Fruit fly (Drosophila melanogaster) whole organism, embryonic: ENCODE measurements around the gene CG11970.

Experiments
- BEAF-32 ChIP-seq: fragments of 200-800 bp; sonication (Bioruptor generic); optimal IDR thresholded peaks from 3 replicates; lab custom pipeline; 2017; ENCODE audit warnings: missing biosample characterization, missing genetic modification characterization, mild to moderate bottlenecking, moderate library complexity, missing genetic modification reagents
- CG10654 ChIP-seq: fragments of 200-800 bp; sonication (Bioruptor generic); optimal IDR thresholded peaks from 2 replicates; lab custom pipeline; 2016; ENCODE audit warnings: missing biosample characterization, missing genetic modification characterization
- CG12236 ChIP-seq: fragments of 200-800 bp; sonication (Bioruptor generic); optimal IDR thresholded peaks from 2 replicates; lab custom pipeline; 2016; ENCODE audit warnings: missing biosample characterization, missing genetic modification characterization
- CG12942 ChIP-seq: fragments of 200-800 bp; sonication (Bioruptor generic); optimal IDR thresholded peaks from 3 replicates; lab custom pipeline; 2016; ENCODE audit warnings: missing biosample characterization, missing genetic modification characterization
- CG13287 ChIP-seq: fragments of 200-800 bp; sonication (Bioruptor generic); IDR thresholded peaks from 2 replicates; pipeline ENCODE4 v1.3.6; 2022; ENCODE audit warnings: missing biosample characterization, missing genetic modification characterization; ENCODE audit not compliant: partially characterized antibody
- CG18619 ChIP-seq: fragments of 200-800 bp; sonication (Bioruptor generic); optimal IDR thresholded peaks from 3 replicates; lab custom pipeline; 2017; ENCODE audit warnings: missing biosample characterization, mild to moderate bottlenecking, missing genetic modification characterization
- CG2712 ChIP-seq: fragments of 200-800 bp; optimal IDR thresholded peaks from 3 replicates; lab custom pipeline; 2019; ENCODE audit warnings: missing biosample characterization, mild to moderate bottlenecking, missing genetic modification characterization, moderate library complexity
- CG2875 ChIP-seq: fragments of 200-800 bp; sonication (Bioruptor generic); optimal IDR thresholded peaks from 2 replicates; lab custom pipeline; 2017; ENCODE audit warnings: missing biosample characterization, mild to moderate bottlenecking, missing genetic modification characterization, missing genetic modification reagents
- CG33557 ChIP-seq: fragments of 200-800 bp; sonication (Bioruptor generic); optimal IDR thresholded peaks from 2 replicates; lab custom pipeline; 2019; ENCODE audit warnings: missing biosample characterization, mild to moderate bottlenecking, missing genetic modification characterization, moderate library complexity
- CG34224 ChIP-seq: fragments of 200-800 bp; sonication (Bioruptor generic); IDR thresholded peaks from 3 replicates; pipeline ENCODE4 v1.3.6; 2022; ENCODE audit warnings: missing biosample characterization, missing genetic modification characterization; ENCODE audit not compliant: partially characterized antibody
- CG3726 ChIP-seq: fragments of 200-800 bp; sonication (Bioruptor generic); IDR thresholded peaks from 3 replicates; pipeline ENCODE4, ENCODE4 v1.3.6; 2022; ENCODE audit warnings: missing biosample characterization, missing genetic modification characterization
- CG4424 ChIP-seq: fragments of 200-800 bp; sonication (Bioruptor generic); optimal IDR thresholded peaks from 3 replicates; lab custom pipeline; 2016; ENCODE audit warnings: missing biosample characterization, missing genetic modification characterization
- CG4730 ChIP-seq: fragments of 200-800 bp; sonication (Bioruptor generic); IDR thresholded peaks from 2 replicates; pipeline ENCODE4 v1.3.6; 2022; ENCODE audit warnings: missing biosample characterization, missing genetic modification characterization
- CG5245 ChIP-seq: fragments of 200-800 bp; sonication (Bioruptor generic); optimal IDR thresholded peaks from 3 replicates; lab custom pipeline; 2016; ENCODE audit warnings: missing biosample characterization, missing genetic modification characterization
- CG5953 ChIP-seq: fragments of 200-800 bp; sonication (Bioruptor generic); IDR thresholded peaks from 2 replicates; pipeline ENCODE4 v1.3.6; 2022; ENCODE audit warnings: missing biosample characterization, missing genetic modification characterization
- CG7987 ChIP-seq: fragments of 200-800 bp; sonication (Bioruptor generic); optimal IDR thresholded peaks from 2 replicates; lab custom pipeline; 2018; ENCODE audit warnings: missing biosample characterization, mild to moderate bottlenecking, missing genetic modification characterization, moderate library complexity
- CG8924 ChIP-seq: fragments of 200-800 bp; optimal IDR thresholded peaks from 3 replicates; lab custom pipeline; 2019; ENCODE audit warnings: missing biosample characterization, mild to moderate bottlenecking, missing genetic modification characterization, moderate library complexity
- Camta ChIP-seq: fragments of 200-800 bp; sonication (Bioruptor generic); optimal IDR thresholded peaks from 2 replicates; lab custom pipeline; 2016; ENCODE audit warnings: missing biosample characterization, missing genetic modification characterization
- Dip3 ChIP-seq: fragments of 200-800 bp; sonication (Bioruptor generic); optimal IDR thresholded peaks from 3 replicates; lab custom pipeline; 2016; ENCODE audit warnings: missing biosample characterization, missing genetic modification characterization
- Hr51 ChIP-seq, 2 experiments: fragments of 200-800 bp; sonication (Bioruptor generic); optimal IDR thresholded peaks; 2 replicates in 1 of 2; 3 replicates in 1 of 2; lab custom pipeline; 2016 to 2018; ENCODE audit warnings: missing biosample characterization in 2 of 2, missing genetic modification characterization in 2 of 2, mild to moderate bottlenecking in 1 of 2, moderate library complexity in 1 of 2
- MTF-1 ChIP-seq: fragments of 200-800 bp; sonication (Bioruptor generic); optimal IDR thresholded peaks from 2 replicates; lab custom pipeline; 2018; ENCODE audit warnings: missing biosample characterization, mild to moderate bottlenecking, missing genetic modification characterization, borderline replicate concordance
- NfI ChIP-seq: fragments of 200-800 bp; sonication (Bioruptor generic); optimal IDR thresholded peaks from 3 replicates; lab custom pipeline; 2018; ENCODE audit warnings: missing biosample characterization, mild to moderate bottlenecking, missing genetic modification characterization, moderate library complexity
- Opbp ChIP-seq: fragments of 200-800 bp; sonication (Bioruptor generic); IDR thresholded peaks from 3 replicates; pipeline ENCODE4 v1.3.6; 2022; ENCODE audit warnings: missing biosample characterization, missing genetic modification characterization; ENCODE audit not compliant: partially characterized antibody
- Sin3A ChIP-seq: fragments of >200 bp; optimal IDR thresholded peaks from 2 replicates; lab custom pipeline; 2018
- YL-1 ChIP-seq: fragments of 200-800 bp; sonication (Bioruptor generic); optimal IDR thresholded peaks from 3 replicates; lab custom pipeline; 2017; ENCODE audit warnings: missing biosample characterization, mild to moderate bottlenecking, missing genetic modification characterization
- al ChIP-seq: fragments of 200-800 bp; sonication (Bioruptor generic); IDR thresholded peaks from 2 replicates; pipeline ENCODE4 v1.3.6; 2022; ENCODE audit warnings: missing biosample characterization, missing genetic modification characterization
- chif ChIP-seq, 2 experiments: fragments of 200-800 bp; sonication (Bioruptor generic); optimal IDR thresholded peaks; 3 replicates each; lab custom pipeline; 2016; ENCODE audit warnings: missing biosample characterization in 2 of 2, missing genetic modification characterization in 2 of 2
- chm ChIP-seq: fragments of 200-800 bp; sonication (Bioruptor generic); IDR thresholded peaks from 2 replicates; pipeline ENCODE4 v1.3.6; 2022; ENCODE audit warnings: missing biosample characterization, missing genetic modification characterization
- chn ChIP-seq: fragments of 200-800 bp; sonication (Bioruptor generic); optimal IDR thresholded peaks from 2 replicates; lab custom pipeline; 2016; ENCODE audit warnings: missing biosample characterization, missing genetic modification characterization
- da ChIP-seq: fragments of 200-800 bp; sonication (Bioruptor generic); optimal IDR thresholded peaks from 2 replicates; lab custom pipeline; 2016; ENCODE audit warnings: missing biosample characterization, missing genetic modification characterization
- dmrt99B ChIP-seq: fragments of 200-800 bp; sonication (Bioruptor generic); optimal IDR thresholded peaks from 2 replicates; lab custom pipeline; 2018; ENCODE audit warnings: missing biosample characterization, mild to moderate bottlenecking, missing genetic modification characterization, moderate library complexity
- gce ChIP-seq: fragments of 200-800 bp; sonication (Bioruptor generic); IDR thresholded peaks from 3 replicates; pipeline ENCODE4 v1.3.6; 2022; ENCODE audit warnings: missing biosample characterization, missing genetic modification characterization
- gcm ChIP-seq: fragments of 200-800 bp; sonication (Bioruptor generic); optimal IDR thresholded peaks from 2 replicates; lab custom pipeline; 2019; ENCODE audit warnings: missing biosample characterization, mild to moderate bottlenecking, missing genetic modification characterization, moderate library complexity
- gcm2 ChIP-seq: fragments of 200-800 bp; sonication (Bioruptor generic); optimal IDR thresholded peaks from 2 replicates; lab custom pipeline; 2016; ENCODE audit warnings: missing biosample characterization, missing genetic modification characterization
- gem ChIP-seq: fragments of 200-800 bp; sonication (Bioruptor generic); optimal IDR thresholded peaks from 2 replicates; lab custom pipeline; 2019; ENCODE audit warnings: missing biosample characterization, mild to moderate bottlenecking, missing genetic modification characterization, moderate library complexity
- hth ChIP-seq: fragments of >200 bp; optimal IDR thresholded peaks from 2 replicates; lab custom pipeline; 2017; ENCODE audit warnings: inconsistent platforms
- insv ChIP-seq, 2 experiments: fragments of 200-800 bp; sonication (Bioruptor generic); optimal IDR thresholded peaks; 3 replicates each; lab custom pipeline; 2016 to 2018; ENCODE audit warnings: missing biosample characterization in 2 of 2, missing genetic modification characterization in 2 of 2
- kah ChIP-seq: fragments of 200-800 bp; sonication (Bioruptor generic); optimal IDR thresholded peaks from 2 replicates; lab custom pipeline; 2018; ENCODE audit warnings: missing biosample characterization, mild to moderate bottlenecking, missing genetic modification characterization
- lab ChIP-seq: fragments of 200-800 bp; sonication (Bioruptor generic); optimal IDR thresholded peaks from 3 replicates; lab custom pipeline; 2017; ENCODE audit warnings: missing biosample characterization, missing genetic modification characterization, mild to moderate bottlenecking, moderate library complexity, missing genetic modification reagents
- lbe ChIP-seq: fragments of 200-800 bp; sonication (Bioruptor generic); optimal IDR thresholded peaks from 2 replicates; lab custom pipeline; 2016; ENCODE audit warnings: missing biosample characterization, mild to moderate bottlenecking, missing genetic modification characterization
- nerfin-2 ChIP-seq: fragments of 200-800 bp; sonication (Bioruptor generic); IDR thresholded peaks from 2 replicates; pipeline ENCODE4 v1.3.6; 2022; ENCODE audit warnings: missing biosample characterization, missing genetic modification characterization; ENCODE audit not compliant: partially characterized antibody
- onecut ChIP-seq: fragments of 200-800 bp; sonication (Bioruptor generic); IDR thresholded peaks from 2 replicates; pipeline ENCODE4 v1.3.6; 2022; ENCODE audit warnings: missing biosample characterization, missing genetic modification characterization
- otp ChIP-seq: fragments of 200-800 bp; sonication (Bioruptor generic); IDR thresholded peaks from 3 replicates; pipeline ENCODE4, ENCODE4 v1.3.6; 2022; ENCODE audit warnings: missing biosample characterization, missing genetic modification characterization
- row ChIP-seq: fragments of 200-800 bp; sonication (Bioruptor generic); IDR thresholded peaks from 3 replicates; pipeline ENCODE4 v1.3.6; 2022; ENCODE audit warnings: missing biosample characterization, missing genetic modification characterization
- sens ChIP-seq: fragments of 200-800 bp; sonication (Bioruptor generic); peaks from one replicate; lab custom pipeline; 2016; ENCODE audit warnings: missing biosample characterization, missing genetic modification characterization
- seq ChIP-seq: fragments of 200-800 bp; sonication (Bioruptor generic); IDR thresholded peaks from 2 replicates; pipeline ENCODE4 v1.3.6; 2022; ENCODE audit warnings: missing biosample characterization, missing genetic modification characterization
- sob ChIP-seq: fragments of 200-800 bp; sonication (Bioruptor generic); IDR thresholded peaks from 2 replicates; pipeline ENCODE4 v1.3.6; 2022; ENCODE audit warnings: missing biosample characterization, missing genetic modification characterization
- zfh2 ChIP-seq: fragments of 200-800 bp; sonication (Bioruptor generic); optimal IDR thresholded peaks from 2 replicates; lab custom pipeline; 2016; ENCODE audit warnings: missing biosample characterization, missing genetic modification characterization

Gene CG11970

DNA sequence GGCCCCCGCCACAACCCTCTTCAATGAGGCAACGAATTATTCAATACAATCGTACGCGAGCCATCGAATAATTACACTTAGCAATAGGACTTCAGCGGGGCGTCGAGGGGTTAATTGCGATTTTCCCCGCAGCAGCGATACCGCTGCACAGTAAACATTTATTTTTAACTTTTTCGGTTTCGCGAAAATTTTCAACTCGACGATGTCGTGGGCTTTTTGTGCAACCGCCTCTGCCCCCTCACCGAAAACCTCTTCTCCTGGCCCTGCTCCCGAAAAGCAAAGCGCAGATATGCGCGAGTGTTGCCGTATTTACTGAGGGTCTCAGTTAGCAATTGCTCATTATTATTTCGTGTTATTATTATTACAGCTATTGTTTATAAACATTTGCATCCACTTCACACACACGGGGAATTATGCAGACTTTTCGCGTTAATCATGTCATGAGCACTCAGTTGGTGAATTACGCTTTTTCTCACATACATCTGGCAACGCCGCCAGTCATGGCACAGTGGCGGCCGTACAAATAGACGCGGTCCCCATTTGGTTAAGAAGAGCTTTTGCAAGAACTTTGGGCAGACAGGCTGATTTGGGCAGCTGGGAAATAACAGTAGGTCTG, 29.4 kb downstream of the CG11970 start (continued):
- no peak for TF ChIP-seq CG33557 (GFP tag; lab: Kevin White, UChicago)

DNA sequence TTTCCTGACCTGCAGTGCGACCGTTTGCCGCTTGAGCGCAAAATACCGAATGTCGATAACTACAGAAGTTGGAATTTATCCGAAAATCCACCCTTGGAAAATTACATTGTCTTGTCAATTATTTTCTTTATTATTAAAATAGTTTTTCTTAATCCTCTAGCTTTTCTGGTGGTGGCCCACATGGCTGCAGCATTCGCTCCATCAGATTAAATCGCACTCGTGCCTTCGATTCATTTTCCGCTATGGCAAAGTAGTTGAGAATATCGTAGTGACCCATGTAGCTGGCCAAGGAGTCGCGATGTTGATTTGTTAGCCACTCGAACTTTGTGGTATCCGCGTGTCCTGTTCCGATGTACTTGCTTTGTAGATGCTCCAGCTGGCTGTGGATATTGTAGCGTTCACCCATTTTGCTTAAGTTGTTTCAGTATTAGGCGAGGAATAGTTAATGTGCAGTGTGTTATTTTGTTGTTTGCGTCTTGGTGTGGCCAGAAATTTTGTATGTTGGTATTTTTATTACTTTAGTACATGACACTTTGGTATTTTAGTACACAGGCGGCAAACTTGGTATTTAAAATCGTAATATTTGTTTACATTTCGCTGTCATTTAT, 30.4 kb downstream of the CG11970 start, which contains the start of the genes Kcmf1, Sf3b5 and CG11986:
Gene Kcmf1, minus strand, starts transcription at position 51 of the 608 bp plus-strand sequence.
Gene Sf3b5, minus strand, starts transcription at position 483 of the 608 bp plus-strand sequence.
Gene CG11986, plus strand, starts transcription at position 588 of the 608 bp plus-strand sequence.
- TF ChIP-seq CG7987 (GFP tag; lab: Kevin White, UChicago) (no peak), CG3726 (GFP tag; lab: Robert Waterston, UW) (no peak), CG5953 (GFP tag; lab: Robert Waterston, UW) (no peak), al (GFP tag; lab: Robert Waterston, UW) (no peak), gce (GFP tag; lab: Robert Waterston, UW) (no peak), gcm2 (GFP tag; lab: Kevin White, UChicago) (no peak), Sin3A (lab: Kevin White, UChicago) (peak; percentile 34), gem (tag; lab: Kevin White, UChicago) (no peak), dmrt99B (no peak), gcm (no peak), Camta (no peak), CG4730 (GFP tag; lab: Robert Waterston, UW) (no peak), nerfin-2 (GFP tag; lab: Robert Waterston, UW) (no peak), CG2712 (tag; lab: Kevin White, UChicago) (no peak), chif (GFP tag; optimal IDR thresholded peaks at IDR 0.05; lab: Kevin White, UChicago) (no peak), CG13287 (no peak), BEAF-32 (GFP tag; lab: Kevin White, UChicago) (peak; percentile 32), CG10654 (no peak), zfh2 (no peak), lab (GFP tag; lab: Kevin White, UChicago) (no peak), CG8924 (tag; lab: Kevin White, UChicago) (peak; percentile 20), Dip3 (GFP tag; lab: Kevin White, UChicago) (no peak), otp (GFP tag; lab: Robert Waterston, UW) (no peak), sob (GFP tag; lab: Robert Waterston, UW) (no peak), hth (lab: Kevin White, UChicago) (no peak), MTF-1 (no peak), Hr51 (GFP tag; optimal IDR thresholded peaks at IDR 0.05; lab: Kevin White, UChicago) (no peak), CG12942 (GFP tag; lab: Kevin White, UChicago) (no peak), CG12236 (GFP tag; lab: Kevin White, UChicago) (no peak), chm (GFP tag; lab: Robert Waterston, UW) (no peak), CG34224 (no peak), da (no peak), lbe (GFP tag; lab: Kevin White, UChicago) (no peak), kah (GFP tag; lab: Kevin White, UChicago) (no peak), onecut (GFP tag; lab: Robert Waterston, UW) (no peak), insv (GFP tag; optimal IDR thresholded peaks at IDR 0.05; lab: Kevin White, UChicago) (no peak), chn (GFP tag; lab: Kevin White, UChicago) (no peak), row (no peak), CG4424 (no peak), CG2875 (no peak), YL-1 (peak; percentile 22), sens (GFP tag; lab: Kevin White, UChicago) (peak; percentile 57), seq (GFP tag; lab: Robert Waterston, UW) (no peak), CG5245 (GFP tag; lab: Kevin White, UChicago) (no peak), NfI (GFP tag; lab: Kevin White, UChicago) (no peak), CG18619 (GFP tag; lab: Kevin White, UChicago) (no peak), Opbp (GFP tag; lab: Robert Waterston, UW) (0 out of 3 replicates have a peak, but pooled peaks have one; percentile 32)
